Fruit fly (Drosophila melanogaster) whole organism, embryonic: Measurements from ENCODE around the gene Agpat4.

Experiments
- Asciz ChIP-seq: fragments of 200-800 bp; sonication (Bioruptor generic); optimal IDR thresholded peaks from 2 replicates; lab custom pipeline; 2017; ENCODE audit warnings: missing biosample characterization, mild to moderate bottlenecking, missing genetic modification characterization, missing genetic modification reagents
- Atf6 ChIP-seq: fragments of 200-800 bp; sonication (Bioruptor generic); IDR thresholded peaks from 2 replicates; pipeline ENCODE4 v1.3.6; 2022; ENCODE audit warnings: missing biosample characterization, missing genetic modification characterization
- BtbVII ChIP-seq: fragments of 200-800 bp; sonication (Bioruptor generic); optimal IDR thresholded peaks from 3 replicates; lab custom pipeline; 2017; ENCODE audit warnings: missing biosample characterization, mild to moderate bottlenecking, missing genetic modification characterization
- CG10209 ChIP-seq: fragments of 200-800 bp; sonication (Bioruptor generic); optimal IDR thresholded peaks from 3 replicates; lab custom pipeline; 2017; ENCODE audit warnings: missing biosample characterization, mild to moderate bottlenecking, missing genetic modification characterization, missing genetic modification reagents
- CG10267 ChIP-seq: fragments of 200-800 bp; sonication (Bioruptor generic); optimal IDR thresholded peaks from 2 replicates; lab custom pipeline; 2018; ENCODE audit warnings: missing biosample characterization, mild to moderate bottlenecking, missing genetic modification characterization, moderate library complexity
- CG12155 ChIP-seq: fragments of 200-800 bp; sonication (Bioruptor generic); optimal IDR thresholded peaks from 3 replicates; lab custom pipeline; 2016; ENCODE audit warnings: missing biosample characterization, missing genetic modification characterization
- CG12659 ChIP-seq: fragments of 200-800 bp; sonication (Bioruptor generic); optimal IDR thresholded peaks from 3 replicates; lab custom pipeline; 2017; ENCODE audit warnings: mild to moderate bottlenecking, missing biosample characterization, missing genetic modification reagents, missing genetic modification characterization
- CG13775 ChIP-seq: fragments of 200-800 bp; sonication (Bioruptor generic); optimal IDR thresholded peaks from 3 replicates; lab custom pipeline; 2017; ENCODE audit warnings: missing biosample characterization, mild to moderate bottlenecking, missing genetic modification characterization
- CG1529 ChIP-seq: fragments of 200-800 bp; sonication (Bioruptor generic); optimal IDR thresholded peaks from 3 replicates; lab custom pipeline; 2018; ENCODE audit warnings: missing biosample characterization, missing genetic modification characterization
- CG1603 ChIP-seq: fragments of 200-800 bp; sonication (Bioruptor generic); optimal IDR thresholded peaks from 2 replicates; lab custom pipeline; 2019; ENCODE audit warnings: missing biosample characterization, mild to moderate bottlenecking, missing genetic modification characterization, moderate library complexity
- CG17612 ChIP-seq: fragments of 200-800 bp; sonication (Bioruptor generic); IDR thresholded peaks from 2 replicates; pipeline ENCODE4 v1.3.6; 2022; ENCODE audit warnings: missing biosample characterization, missing genetic modification characterization
- CG17802 ChIP-seq: fragments of 200-800 bp; sonication (Bioruptor generic); optimal IDR thresholded peaks from 2 replicates; lab custom pipeline; 2018; ENCODE audit warnings: missing biosample characterization, mild to moderate bottlenecking, missing genetic modification characterization, moderate library complexity
- CG17912 ChIP-seq: fragments of 200-800 bp; sonication (Bioruptor generic); optimal IDR thresholded peaks from 2 replicates; lab custom pipeline; 2018; ENCODE audit warnings: missing biosample characterization, mild to moderate bottlenecking, missing genetic modification characterization
- CG2889 ChIP-seq: fragments of 200-800 bp; sonication (Bioruptor generic); IDR thresholded peaks from 3 replicates; pipeline ENCODE4 v1.3.6; 2022; ENCODE audit warnings: missing biosample characterization, missing genetic modification characterization
- CG31365 ChIP-seq: fragments of 200-800 bp; sonication (Bioruptor generic); optimal IDR thresholded peaks from 2 replicates; lab custom pipeline; 2018; ENCODE audit warnings: missing biosample characterization, mild to moderate bottlenecking, missing genetic modification characterization
- CG3281 ChIP-seq: fragments of 200-800 bp; sonication (Bioruptor generic); optimal IDR thresholded peaks from 3 replicates; lab custom pipeline; 2017; ENCODE audit warnings: missing biosample characterization, mild to moderate bottlenecking, missing genetic modification characterization
- CG34376 ChIP-seq: fragments of 200-800 bp; sonication (Bioruptor generic); optimal IDR thresholded peaks from 2 replicates; lab custom pipeline; 2018; ENCODE audit warnings: missing biosample characterization, mild to moderate bottlenecking, missing genetic modification characterization
- CG4360 ChIP-seq: fragments of 200-800 bp; sonication (Bioruptor generic); IDR thresholded peaks from 2 replicates; pipeline ENCODE4 v1.3.6; 2022; ENCODE audit warnings: missing biosample characterization, missing genetic modification characterization
- CG4854 ChIP-seq: fragments of 200-800 bp; sonication (Bioruptor generic); optimal IDR thresholded peaks from 2 replicates; lab custom pipeline; 2016; ENCODE audit warnings: missing biosample characterization, missing genetic modification characterization, inconsistent platforms
- CG5245 ChIP-seq: fragments of 200-800 bp; sonication (Bioruptor generic); optimal IDR thresholded peaks from 3 replicates; lab custom pipeline; 2016; ENCODE audit warnings: missing biosample characterization, missing genetic modification characterization
- CG6689 ChIP-seq: fragments of 200-800 bp; sonication (Bioruptor generic); IDR thresholded peaks from 2 replicates; pipeline ENCODE4 v1.3.6; 2022; ENCODE audit warnings: missing biosample characterization, missing genetic modification characterization
- CG8359 ChIP-seq: fragments of 200-800 bp; sonication (Bioruptor generic); optimal IDR thresholded peaks from 2 replicates; lab custom pipeline; 2017; ENCODE audit warnings: missing biosample characterization, mild to moderate bottlenecking, missing genetic modification characterization, borderline replicate concordance
- CG8765 ChIP-seq: fragments of 200-800 bp; sonication (Bioruptor generic); IDR thresholded peaks from 2 replicates; pipeline ENCODE4 v1.3.6; 2022; ENCODE audit warnings: missing biosample characterization, missing genetic modification characterization
- CG8944 ChIP-seq: fragments of 200-800 bp; sonication (Bioruptor generic); optimal IDR thresholded peaks from 3 replicates; lab custom pipeline; 2016; ENCODE audit warnings: missing biosample characterization, missing genetic modification characterization
- CTCF ChIP-seq: fragments of 200-800 bp; sonication (Bioruptor generic); optimal IDR thresholded peaks from 2 replicates; lab custom pipeline; 2017; ENCODE audit warnings: missing biosample characterization, mild to moderate bottlenecking, missing genetic modification characterization, moderate library complexity
- D19A ChIP-seq: fragments of 200-800 bp; optimal IDR thresholded peaks from 3 replicates; lab custom pipeline; 2019; ENCODE audit warnings: missing biosample characterization, mild to moderate bottlenecking, missing genetic modification characterization, moderate library complexity
- Dek ChIP-seq: fragments of 200-800 bp; sonication (Bioruptor generic); optimal IDR thresholded peaks from 3 replicates; lab custom pipeline; 2019; ENCODE audit warnings: missing biosample characterization, mild to moderate bottlenecking, missing genetic modification characterization, moderate library complexity
- Hmx ChIP-seq: fragments of 200-800 bp; sonication (Bioruptor generic); optimal IDR thresholded peaks from 2 replicates; lab custom pipeline; 2016; ENCODE audit warnings: missing biosample characterization, missing genetic modification characterization
- Jarid2 ChIP-seq: fragments of 200-800 bp; sonication (Bioruptor generic); optimal IDR thresholded peaks from 3 replicates; lab custom pipeline; 2017; ENCODE audit warnings: mild to moderate bottlenecking, missing biosample characterization, missing genetic modification reagents, missing genetic modification characterization
- Kr ChIP-seq: fragments of 200-800 bp; sonication (Bioruptor generic); optimal IDR thresholded peaks from 2 replicates; lab custom pipeline; 2017; ENCODE audit warnings: missing biosample characterization, mild to moderate bottlenecking, missing genetic modification characterization
- MBD-R2 ChIP-seq: fragments of 200-800 bp; sonication (Bioruptor generic); IDR thresholded peaks from 2 replicates; pipeline ENCODE4 v1.3.6; 2022; ENCODE audit warnings: missing biosample characterization, missing genetic modification characterization
- Oli ChIP-seq: fragments of 200-800 bp; sonication (Bioruptor generic); optimal IDR thresholded peaks from 2 replicates; lab custom pipeline; 2018; ENCODE audit warnings: missing biosample characterization, mild to moderate bottlenecking, missing genetic modification characterization, moderate library complexity
- Ptx1 ChIP-seq: fragments of 200-800 bp; sonication (Bioruptor generic); IDR thresholded peaks from 2 replicates; pipeline ENCODE4 v1.3.6; 2022; ENCODE audit warnings: missing biosample characterization, missing genetic modification characterization
- Xbp1 ChIP-seq: fragments of 200-800 bp; sonication (Bioruptor generic); optimal IDR thresholded peaks from 3 replicates; lab custom pipeline; 2016; ENCODE audit warnings: missing biosample characterization, mild to moderate bottlenecking, missing genetic modification characterization
- bigmax ChIP-seq: fragments of 200-800 bp; sonication (Bioruptor generic); optimal IDR thresholded peaks from 2 replicates; lab custom pipeline; 2018; ENCODE audit warnings: missing biosample characterization, mild to moderate bottlenecking, missing genetic modification characterization
- btn ChIP-seq: fragments of 200-800 bp; sonication (Bioruptor generic); optimal IDR thresholded peaks from 2 replicates; lab custom pipeline; 2016; ENCODE audit warnings: missing biosample characterization, missing genetic modification characterization
- caup ChIP-seq: fragments of 200-800 bp; sonication (Bioruptor generic); optimal IDR thresholded peaks from 3 replicates; lab custom pipeline; 2017; ENCODE audit warnings: missing biosample characterization, mild to moderate bottlenecking, missing genetic modification characterization, moderate library complexity; ENCODE audit not compliant: severe bottlenecking
- dpn ChIP-seq, 2 experiments: fragments of 200-800 bp; sonication (Bioruptor generic); optimal IDR thresholded peaks; 3 replicates each; lab custom pipeline; 2016; ENCODE audit warnings: missing biosample characterization in 2 of 2, missing genetic modification characterization in 2 of 2
- esg ChIP-seq: fragments of 200-800 bp; sonication (Bioruptor generic); conservative IDR thresholded peaks from 2 replicates; pipeline ENCODE4 v1.3.6; 2022; ENCODE audit warnings: missing biosample characterization, missing genetic modification characterization
- fd64A ChIP-seq: fragments of 200-800 bp; sonication (Bioruptor generic); optimal IDR thresholded peaks from 3 replicates; lab custom pipeline; 2018; ENCODE audit warnings: missing biosample characterization, mild to moderate bottlenecking, missing genetic modification characterization
- gcm ChIP-seq: fragments of 200-800 bp; sonication (Bioruptor generic); optimal IDR thresholded peaks from 2 replicates; lab custom pipeline; 2019; ENCODE audit warnings: missing biosample characterization, mild to moderate bottlenecking, missing genetic modification characterization, moderate library complexity
- gro ChIP-seq: fragments of 200-800 bp; sonication (Bioruptor generic); optimal IDR thresholded peaks from 2 replicates; lab custom pipeline; 2016; ENCODE audit warnings: missing biosample characterization, missing genetic modification characterization
- maf-S ChIP-seq: fragments of 200-800 bp; sonication (Bioruptor generic); optimal IDR thresholded peaks from 2 replicates; lab custom pipeline; 2016; ENCODE audit warnings: missing biosample characterization, missing genetic modification characterization
- nau ChIP-seq: fragments of 200-800 bp; sonication (Bioruptor generic); optimal IDR thresholded peaks from 3 replicates; lab custom pipeline; 2017; ENCODE audit warnings: missing biosample characterization, mild to moderate bottlenecking, missing genetic modification characterization, missing genetic modification reagents
- pnt ChIP-seq: fragments of 200-800 bp; sonication (Bioruptor generic); optimal IDR thresholded peaks from 3 replicates; lab custom pipeline; 2016; ENCODE audit warnings: missing biosample characterization, missing genetic modification characterization
- schlank ChIP-seq: fragments of 200-800 bp; sonication (Bioruptor generic); optimal IDR thresholded peaks from 2 replicates; lab custom pipeline; 2018; ENCODE audit warnings: missing biosample characterization, mild to moderate bottlenecking, missing genetic modification characterization
- stc ChIP-seq: fragments of 200-800 bp; sonication (Bioruptor generic); IDR thresholded peaks from 2 replicates; pipeline ENCODE4 v1.3.6; 2022; ENCODE audit warnings: missing biosample characterization, missing genetic modification characterization
- ttk ChIP-seq: fragments of 200-800 bp; sonication (Bioruptor generic); IDR thresholded peaks from 2 replicates; pipeline ENCODE4 v2.1.2; 2022; ENCODE audit warnings: missing biosample characterization, missing genetic modification characterization
- twi ChIP-seq: fragments of 200-800 bp; optimal IDR thresholded peaks from 2 replicates; lab custom pipeline; 2019; ENCODE audit warnings: missing biosample characterization, mild to moderate bottlenecking, missing genetic modification characterization, moderate library complexity
- vfl ChIP-seq: fragments of 200-800 bp; sonication (Bioruptor generic); optimal IDR thresholded peaks from 2 replicates; lab custom pipeline; 2016; ENCODE audit warnings: missing biosample characterization, missing genetic modification characterization
- zfh2 ChIP-seq: fragments of 200-800 bp; sonication (Bioruptor generic); optimal IDR thresholded peaks from 2 replicates; lab custom pipeline; 2016; ENCODE audit warnings: missing biosample characterization, missing genetic modification characterization

Agpat4 gene

DNA sequence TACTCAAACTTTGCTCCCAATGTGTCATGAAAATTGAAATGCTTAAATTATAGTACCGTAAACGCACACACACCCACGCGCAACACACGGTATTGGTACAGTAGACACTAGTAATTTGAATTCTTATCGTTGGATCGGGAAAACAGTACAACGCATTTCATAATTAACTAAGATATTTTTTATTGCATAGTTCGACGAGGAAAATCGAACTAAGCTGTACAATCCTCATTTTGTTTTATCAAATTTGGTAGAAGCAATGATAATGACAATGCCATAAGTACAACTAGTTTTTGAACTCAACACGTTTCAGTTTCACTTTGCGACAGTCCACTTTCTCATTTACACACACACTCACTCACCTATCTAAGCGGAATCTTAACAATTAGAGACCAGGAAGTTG lies 600 bp downstream of the Agpat4 start (continued):
- TF ChIP-seq CG12659 (GFP tag; lab: Kevin White, UChicago) (peak; percentile 62), CG12155 (GFP tag; lab: Kevin White, UChicago) (peak; percentile 55), Oli (tag; lab: Kevin White, UChicago) (peak; percentile 72), bigmax (GFP tag; lab: Kevin White, UChicago) (no peak), Asciz (peak; percentile 65), Ptx1 (peak; percentile 63), CG3281 (GFP tag; lab: Kevin White, UChicago) (peak; percentile 81), CG17612 (GFP tag; lab: Robert Waterston, UW) (no peak), schlank (tag; lab: Kevin White, UChicago) (peak; percentile 61), fd64A (GFP tag; lab: Kevin White, UChicago) (peak; percentile 23), CG13775 (GFP tag; lab: Kevin White, UChicago) (peak; percentile 56), CG8765 (GFP tag; lab: Robert Waterston, UW) (no peak), twi (tag; lab: Kevin White, UChicago) (peak; percentile 42), CG8944 (GFP tag; lab: Kevin White, UChicago) (peak; percentile 66), gcm (GFP tag; lab: Kevin White, UChicago) (peak; percentile 59), caup (peak; percentile 72), CG8359 (GFP tag; lab: Kevin White, UChicago) (peak; percentile 11), CG10267 (tag; lab: Kevin White, UChicago) (peak; percentile 60), ttk (GFP tag; lab: Robert Waterston, UW) (0 out of 2 replicates have a peak, but pooled peaks have one; percentile 44), Xbp1 (GFP tag; lab: Kevin White, UChicago) (peak; percentile 71), vfl (GFP tag; lab: Kevin White, UChicago) (peak; percentile 23), dpn (GFP tag; optimal IDR thresholded peaks at IDR 0.05; lab: Kevin White, UChicago) (peak; percentile 62 to 65), CG2889 (peak; percentile 23; the same call in 1 of the 3 replicates), CG1603 (tag; lab: Kevin White, UChicago) (peak; percentile 78), CG4854 (GFP tag; lab: Kevin White, UChicago) (peak; percentile 29), CG17802 (tag; lab: Kevin White, UChicago) (peak; percentile 11), CG1529 (GFP tag; lab: Kevin White, UChicago) (peak; percentile 34), Atf6 (peak; percentile 65; the same call in 1 of the 2 replicates), CG4360 (GFP tag; lab: Robert Waterston, UW) (no peak), stc (GFP tag; lab: Robert Waterston, UW) (0 out of 2 replicates have a peak, but pooled peaks have one; percentile 7), CG5245 (peak; percentile 49), Jarid2 (peak; percentile 14), zfh2 (peak; percentile 65), btn (peak; percentile 15), CG17912 (GFP tag; lab: Kevin White, UChicago) (no peak), Dek (tag; lab: Kevin White, UChicago) (peak; percentile 74), D19A (tag; lab: Kevin White, UChicago) (peak; percentile 60), CG34376 (GFP tag; lab: Kevin White, UChicago) (no peak), CG31365 (tag; lab: Kevin White, UChicago) (no peak), CG6689 (GFP tag; lab: Robert Waterston, UW) (peak; percentile 53; the same call in 1 of the 2 replicates), MBD-R2 (GFP tag; lab: Robert Waterston, UW) (peak; percentile 25; the same call in 1 of the 2 replicates), CG10209 (peak; percentile 56), pnt (GFP tag; lab: Kevin White, UChicago) (peak; percentile 63), nau (GFP tag; lab: Kevin White, UChicago) (peak; percentile 67), BtbVII (GFP tag; lab: Kevin White, UChicago) (peak; percentile 81), maf-S (GFP tag; lab: Kevin White, UChicago) (peak; percentile 46), esg (peak; percentile 48; the same call in 1 of the 2 replicates), CTCF (no peak), gro (GFP tag; lab: Kevin White, UChicago) (peak; percentile 83), Hmx (GFP tag; lab: Kevin White, UChicago) (peak; percentile 5), Kr (GFP tag; lab: Kevin White, UChicago) (no peak)
